Worm (Caenorhabditis elegans): Measurements from ENCODE around the gene sru-31.

ce11 chrV:9824149-9824548 is 7.7 kb downstream of the sru-31 start, which contains the start of gene str-2:
- TF ChIP-seq ama-1 (optimal IDR thresholded peaks at IDR 0.05) = no peak
- TF ChIP-seq nhr-11 (tag; optimal IDR thresholded peaks at IDR 0.05) = no peak
- no peak for TF ChIP-seq hlh-30 (tag; optimal IDR thresholded peaks at IDR 0.05; ENCODE audit: insufficient read depth)
- no peak for TF ChIP-seq dve-1 (tag; optimal IDR thresholded peaks at IDR 0.05)
- no peak for TF ChIP-seq ceh-19 (GFP tag; optimal IDR thresholded peaks at IDR 0.05)
- no peak for TF ChIP-seq hlh-8 (tag; optimal IDR thresholded peaks at IDR 0.05)
- no peak for TF ChIP-seq unc-86 (tag; optimal IDR thresholded peaks at IDR 0.05)
- TF ChIP-seq hlh-15 (tag; optimal IDR thresholded peaks at IDR 0.05) = no peak
- TF ChIP-seq tbx-2 (tag; optimal IDR thresholded peaks at IDR 0.05) = no peak
- no peak for TF ChIP-seq pha-4 (tag; optimal IDR thresholded peaks at IDR 0.05)
- no peak for TF ChIP-seq eyg-1 (tag; optimal IDR thresholded peaks at IDR 0.05)
